Worm (Caenorhabditis elegans): ENCODE data around the gene pdf-1.
A peak's percentile ranks its signal among the peaks of the same experiment; 100 is the strongest.

pdf-1 gene

DNA sequence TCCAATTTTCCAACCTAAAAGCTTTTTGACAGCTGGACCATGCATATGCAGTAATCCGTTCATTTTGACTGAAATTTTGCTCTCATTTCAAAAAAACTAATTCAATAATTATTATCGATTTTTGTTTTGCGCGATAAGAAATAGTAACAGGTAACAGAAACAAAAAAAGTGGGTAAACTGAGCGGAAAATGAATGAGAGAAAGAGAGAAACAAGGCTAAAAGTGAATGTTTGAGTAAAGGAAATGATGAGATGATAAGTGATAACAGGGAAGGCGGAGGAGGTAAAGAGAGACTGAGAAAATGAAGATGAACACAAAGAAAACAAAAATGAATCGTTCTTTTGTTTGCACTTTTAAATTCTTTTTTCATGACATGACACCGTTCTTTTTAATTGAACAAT is 48.4 kb downstream of the pdf-1 start, which contains the start of gene sma-3:
Gene sma-3, minus strand, starts transcription at position 68 of the 400 bp plus-strand sequence.
- TF ChIP-seq egrh-3 (GFP tag; IDR thresholded peaks at IDR 0.05): no peak
- TF ChIP-seq nhr-80 (tag; optimal IDR thresholded peaks at IDR 0.05): peak; percentile 72

Data from whole organism, young adult.